Worm (Caenorhabditis elegans): ENCODE measurements around the gene B0218.5.
A peak's percentile ranks its signal among the peaks of the same experiment; 100 is the strongest.

The B0218.5 gene

DNA sequence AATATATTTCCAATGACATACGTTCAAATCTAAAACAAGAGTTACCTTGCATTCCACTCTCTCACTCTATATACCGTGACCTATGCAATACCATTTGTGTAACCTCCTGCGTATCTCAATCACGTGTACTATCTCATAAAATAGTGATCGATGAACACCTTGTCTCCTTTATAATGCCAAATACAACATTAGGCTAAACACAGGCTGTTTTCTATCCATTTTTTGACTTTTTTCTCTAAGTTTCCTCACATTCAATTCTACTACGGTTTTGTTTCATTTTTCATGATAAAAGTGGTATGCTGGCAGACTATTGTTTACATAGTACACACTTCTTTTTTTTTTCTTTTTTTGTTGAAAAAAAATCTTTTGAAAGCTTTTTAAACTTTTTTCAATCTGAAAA, 10.8 kb downstream of the B0218.5 start (continued):
- TF ChIP-seq elt-3 (tag; optimal IDR thresholded peaks at IDR 0.05) (peak in 2 of 6 experiments; percentile 34 to 64), ceh-90 (tag; optimal IDR thresholded peaks at IDR 0.05) (no peak), unc-98 (GFP tag; IDR thresholded peaks at IDR 0.05) (no peak), nhr-90 (tag; optimal IDR thresholded peaks at IDR 0.05; ENCODE audit: poor library complexity) (peak; percentile 51), snu-23 (GFP tag; optimal IDR thresholded peaks at IDR 0.05) (peak; percentile 76), grh-1 (GFP tag; IDR thresholded peaks at IDR 0.05) (no peak), blmp-1 (tag; optimal IDR thresholded peaks at IDR 0.05) (peak; percentile 45), mab-9 (GFP tag; IDR thresholded peaks at IDR 0.05) (no peak), lir-3 (tag; optimal IDR thresholded peaks at IDR 0.05; ENCODE audit: poor library complexity) (peak; percentile 17), tbx-2 (tag; optimal IDR thresholded peaks at IDR 0.05) (no peak), nhr-84 (tag; optimal IDR thresholded peaks at IDR 0.05) (no peak), sptf-1 (tag; optimal IDR thresholded peaks at IDR 0.05) (no peak), nhr-47 (tag; optimal IDR thresholded peaks at IDR 0.05) (peak; percentile 23), efl-1 (optimal IDR thresholded peaks at IDR 0.05) (peak in 1 of 2 experiments; percentile 33), efl-1 (GFP tag; optimal IDR thresholded peaks at IDR 0.05 in 1 of 2) (no peak), ceh-63 (GFP tag; optimal IDR thresholded peaks at IDR 0.05) (no peak), unc-30 (tag; optimal IDR thresholded peaks at IDR 0.05) (no peak), ztf-11 (tag; optimal IDR thresholded peaks at IDR 0.05) (no peak), zip-4 (GFP tag; optimal IDR thresholded peaks at IDR 0.05) (no peak), nhr-11 (tag; optimal IDR thresholded peaks at IDR 0.05) (no peak), egl-13 (tag; optimal IDR thresholded peaks at IDR 0.05) (no peak), swsn-7 (tag; optimal IDR thresholded peaks at IDR 0.05) (peak; percentile 11), skn-1 (tag; optimal IDR thresholded peaks at IDR 0.05) (peak; percentile 40), fkh-4 (tag; optimal IDR thresholded peaks at IDR 0.05; ENCODE audit: borderline replicate concordance) (no peak), lin-15B (tag; optimal IDR thresholded peaks at IDR 0.05) (no peak), snpc-4 (tag; optimal IDR thresholded peaks at IDR 0.05) (no peak), tlp-1 (tag; optimal IDR thresholded peaks at IDR 0.05) (no peak), hlh-4 (tag; optimal IDR thresholded peaks at IDR 0.05) (no peak), fkh-10 (GFP tag; optimal IDR thresholded peaks at IDR 0.05) (no peak)

DNA sequence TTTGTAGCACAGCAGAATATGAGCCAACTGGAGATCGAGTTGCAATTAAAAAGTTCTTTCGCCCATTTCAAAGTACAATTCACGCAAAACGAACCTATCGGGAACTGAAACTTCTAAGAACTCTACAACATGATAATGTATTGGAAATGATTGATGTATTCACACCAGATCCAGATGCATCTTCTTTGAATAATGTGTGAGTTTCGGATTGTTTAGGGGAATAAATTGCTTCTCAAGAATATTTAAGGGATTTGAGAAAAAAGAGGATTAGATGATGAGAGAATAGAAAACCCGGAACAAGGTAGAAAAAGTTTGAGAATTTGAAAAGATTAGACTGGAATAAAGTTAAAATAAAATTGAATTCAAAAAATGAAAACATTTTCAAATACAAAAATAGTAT, 12.7 kb downstream of the B0218.5 start:
- TF ChIP-seq C04F5.9 (tag; optimal IDR thresholded peaks at IDR 0.05) (no peak), dsc-1 (tag; optimal IDR thresholded peaks at IDR 0.05) (peak; percentile 65)

DNA sequence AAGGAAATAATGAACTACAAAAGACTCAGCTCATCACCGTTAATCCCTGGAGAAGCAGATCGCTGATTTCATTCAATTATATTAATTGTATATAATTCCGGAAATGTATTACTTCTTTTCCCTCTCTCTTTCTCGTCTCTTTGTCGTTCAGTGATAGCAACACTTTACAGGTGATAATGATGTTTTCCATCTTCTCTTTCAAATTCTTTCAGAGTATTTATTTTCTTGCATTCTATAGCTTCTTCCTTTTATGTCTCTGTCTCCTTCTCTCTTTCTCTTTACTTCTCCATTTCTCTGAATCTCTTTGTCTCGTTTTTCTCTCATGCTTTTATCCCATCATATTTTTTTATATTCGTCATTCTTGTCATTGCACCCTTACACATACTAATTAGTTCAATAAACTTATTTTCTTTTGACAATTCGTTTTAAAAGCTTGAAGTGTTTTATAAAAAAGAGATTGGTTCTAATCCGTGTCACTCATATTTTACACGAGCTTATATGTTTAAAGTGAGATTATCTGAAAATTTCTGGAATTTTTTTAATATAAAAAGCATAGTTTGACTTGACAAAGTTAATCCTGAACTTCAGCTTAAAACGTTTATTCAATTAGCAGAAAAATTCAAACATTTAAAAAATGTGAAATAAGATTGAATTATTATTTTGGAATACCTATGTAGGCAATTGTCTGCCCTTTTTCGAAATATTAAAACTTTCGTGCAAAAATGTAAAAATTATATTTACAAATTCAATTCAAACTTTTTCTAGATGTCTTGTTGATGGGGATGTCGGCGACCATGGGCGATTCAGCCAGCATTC, 14.1 kb downstream of the B0218.5 start, which contains the start of gene pmk-2:
Gene pmk-2, plus strand, starts transcription at position 766 of the 816 bp plus-strand sequence.
- TF ChIP-seq elt-2 (tag; optimal IDR thresholded peaks at IDR 0.05), result no peak
- TF ChIP-seq sptf-1 (tag; optimal IDR thresholded peaks at IDR 0.05), result no peak
- TF ChIP-seq aha-1 (tag; optimal IDR thresholded peaks at IDR 0.05), result no peak
- TF ChIP-seq nhr-12 (tag; optimal IDR thresholded peaks at IDR 0.05), result no peak
- no peak for TF ChIP-seq unc-98 (GFP tag; IDR thresholded peaks at IDR 0.05)
- no peak for TF ChIP-seq ztf-11 (tag; optimal IDR thresholded peaks at IDR 0.05)
- TF ChIP-seq mef-2 (tag; optimal IDR thresholded peaks at IDR 0.05), result no peak
- TF ChIP-seq efl-3 (GFP tag; optimal IDR thresholded peaks at IDR 0.05), result no peak
- TF ChIP-seq alr-1 (tag; optimal IDR thresholded peaks at IDR 0.05; ENCODE audit: borderline replicate concordance), result no peak
- peak; percentile 43 for TF ChIP-seq ceh-8 (GFP tag; optimal IDR thresholded peaks at IDR 0.05)
- TF ChIP-seq lir-3 (tag; optimal IDR thresholded peaks at IDR 0.05; ENCODE audit: poor library complexity), result no peak
- TF ChIP-seq pqm-1 (tag; optimal IDR thresholded peaks at IDR 0.05), result no peak
- no peak for TF ChIP-seq lin-13 (GFP tag; optimal IDR thresholded peaks at IDR 0.05)
- TF ChIP-seq xbp-1 (tag; optimal IDR thresholded peaks at IDR 0.05), result no peak
- TF ChIP-seq ceh-88 (GFP tag; IDR thresholded peaks at IDR 0.05), result no peak
- TF ChIP-seq nhr-47 (tag; optimal IDR thresholded peaks at IDR 0.05), result peak; percentile 52
- no peak for TF ChIP-seq elt-3 (tag; optimal IDR thresholded peaks at IDR 0.05)
- TF ChIP-seq swsn-7 (tag; optimal IDR thresholded peaks at IDR 0.05), result no peak
- TF ChIP-seq pax-3 (tag; optimal IDR thresholded peaks at IDR 0.05), result peak; percentile 70
- TF ChIP-seq fkh-8 (tag; optimal IDR thresholded peaks at IDR 0.05), result peak; percentile 79
- no peak for TF ChIP-seq zip-4 (GFP tag; optimal IDR thresholded peaks at IDR 0.05)
- no peak for TF ChIP-seq nhr-76 (tag; optimal IDR thresholded peaks at IDR 0.05)
- peak; percentile 22 for TF ChIP-seq hlh-4 (tag; optimal IDR thresholded peaks at IDR 0.05)
- TF ChIP-seq mab-9 (GFP tag; IDR thresholded peaks at IDR 0.05), result no peak
- no peak for TF ChIP-seq jun-1 (tag; optimal IDR thresholded peaks at IDR 0.05)
- no peak for TF ChIP-seq rnt-1 (tag; optimal IDR thresholded peaks at IDR 0.05)
- TF ChIP-seq nhr-84 (tag; optimal IDR thresholded peaks at IDR 0.05), result no peak
- TF ChIP-seq grh-1 (GFP tag; IDR thresholded peaks at IDR 0.05), result no peak
- TF ChIP-seq sox-4 (tag; optimal IDR thresholded peaks at IDR 0.05), result peak; percentile 47

Data from whole organism, L1 larva.